Fruit fly (Drosophila melanogaster): ENCODE results near the gene yellow-c.

The yellow-c gene

DNA sequence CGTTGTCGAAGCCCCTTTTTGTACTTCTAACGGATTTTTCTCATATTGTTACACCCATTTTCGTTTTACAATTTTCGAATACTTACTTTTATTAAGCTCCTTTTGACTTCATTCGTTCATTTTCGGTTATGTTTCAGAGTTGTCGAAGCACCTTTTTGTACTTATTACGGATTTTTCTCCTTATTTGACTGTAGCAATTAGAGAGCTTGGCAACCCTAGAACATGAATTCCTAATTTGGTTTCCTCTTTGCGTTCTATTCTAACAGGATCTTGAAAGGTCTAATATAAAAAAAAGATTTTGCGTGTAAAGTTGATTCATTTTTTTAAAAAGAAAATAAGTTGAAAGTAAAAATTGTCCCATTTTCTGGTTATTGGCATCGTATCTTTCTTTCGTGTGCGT lies 26.9 kb downstream of the yellow-c start (continued):
- TF ChIP-seq p53 (GFP tag; optimal IDR thresholded peaks at IDR 0.05) (no peak), CG8290 (GFP tag; optimal IDR thresholded peaks at IDR 0.05) (peak; percentile 56), CG8290 (tag; optimal IDR thresholded peaks at IDR 0.05) (no peak), wek (GFP tag; optimal IDR thresholded peaks at IDR 0.05) (no peak)

DNA sequence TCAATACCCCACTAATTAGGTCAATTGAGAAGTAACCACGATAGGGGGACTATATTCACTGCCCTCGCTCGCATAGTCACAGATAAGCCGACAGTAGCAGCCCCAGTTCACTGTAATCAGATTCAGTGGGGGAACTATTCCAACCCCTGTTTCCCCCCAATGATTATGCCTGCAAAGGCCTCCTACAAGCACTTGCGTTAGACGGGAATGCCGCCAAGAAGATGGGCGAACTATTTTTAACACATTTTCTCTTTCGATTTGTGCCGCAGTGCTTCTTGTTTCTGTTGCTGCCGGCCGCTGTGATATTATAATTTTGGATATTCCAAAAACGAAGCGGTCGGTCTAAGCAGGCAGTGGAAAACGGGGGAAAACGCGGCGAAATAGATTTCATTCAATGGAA lies 30.5 kb downstream of the yellow-c start:
- TF ChIP-seq sug (tag; optimal IDR thresholded peaks at IDR 0.05) (peak; percentile 97), Dek (tag; optimal IDR thresholded peaks at IDR 0.05) (no peak), CG1024 (GFP tag; IDR thresholded peaks at IDR 0.05) (no peak), sd (tag; optimal IDR thresholded peaks at IDR 0.05) (peak; percentile 85), Med (GFP tag) (peak; percentile 74), pzg (GFP tag; optimal IDR thresholded peaks at IDR 0.05) (no peak), Adf1 (GFP tag; IDR thresholded peaks at IDR 0.05) (peak; percentile 22; the same call in 1 of the 2 replicates), aop (GFP tag; IDR thresholded peaks at IDR 0.05) (no peak), Dbx (GFP tag; IDR thresholded peaks at IDR 0.05) (0 out of 3 replicates have a peak, but pooled peaks have one; percentile 17), crp (GFP tag; optimal IDR thresholded peaks at IDR 0.05) (no peak), CG11093 (GFP tag; IDR thresholded peaks at IDR 0.05) (no peak), D19A (tag; optimal IDR thresholded peaks at IDR 0.05) (peak; percentile 12), CG2199 (GFP tag; IDR thresholded peaks at IDR 0.05) (peak; percentile 93), Xbp1 (GFP tag; optimal IDR thresholded peaks at IDR 0.05) (no peak), cwo (GFP tag; optimal IDR thresholded peaks at IDR 0.05) (peak; percentile 17), ash1 (GFP tag; optimal IDR thresholded peaks at IDR 0.05) (no peak), Doc3 (GFP tag; IDR thresholded peaks at IDR 0.05; ENCODE audit: partially characterized antibody) (0 out of 3 replicates have a peak, but pooled peaks have one; percentile 33), exex (tag; optimal IDR thresholded peaks at IDR 0.05) (peak; percentile 84), CG15011 (GFP tag; optimal IDR thresholded peaks at IDR 0.05) (no peak), unpg (GFP tag; optimal IDR thresholded peaks at IDR 0.05) (no peak), GATAe (GFP tag; conservative IDR thresholded peaks at IDR 0.05) (peak; percentile 88), CG11504 (tag; optimal IDR thresholded peaks at IDR 0.05) (no peak), CG10321 (GFP tag; IDR thresholded peaks at IDR 0.05) (no peak), klu (GFP tag; IDR thresholded peaks at IDR 0.05) (no peak), CG4404 (GFP tag; IDR thresholded peaks at IDR 0.05) (no peak), H15 (GFP tag; IDR thresholded peaks at IDR 0.05) (no peak), CG42726 (GFP tag; IDR thresholded peaks at IDR 0.05; ENCODE audit: partially characterized antibody) (0 out of 2 replicates have a peak, but pooled peaks have one; percentile 4), CG8290 (GFP tag; optimal IDR thresholded peaks at IDR 0.05) (no peak), CG8290 (tag; optimal IDR thresholded peaks at IDR 0.05) (peak in 1 of 2 experiments; percentile 22), ERR (GFP tag; optimal IDR thresholded peaks at IDR 0.05) (no peak), CG32772 (GFP tag; IDR thresholded peaks at IDR 0.05) (no peak), Nf-YB (GFP tag; optimal IDR thresholded peaks at IDR 0.05) (no peak), grau (tag; optimal IDR thresholded peaks at IDR 0.05) (no peak), CG4360 (GFP tag; IDR thresholded peaks at IDR 0.05) (no peak), CG34376 (GFP tag; optimal IDR thresholded peaks at IDR 0.05) (peak; percentile 34), CG7745 (tag; optimal IDR thresholded peaks at IDR 0.05) (peak; percentile 5), mirr (GFP tag; optimal IDR thresholded peaks at IDR 0.05) (peak; percentile 85), pros (GFP tag; optimal IDR thresholded peaks at IDR 0.05) (peak; percentile 26), lbe (GFP tag; optimal IDR thresholded peaks at IDR 0.05) (no peak), CG6689 (GFP tag; IDR thresholded peaks at IDR 0.05) (no peak), cad (GFP tag; optimal IDR thresholded peaks at IDR 0.05) (no peak), HmgZ (tag; optimal IDR thresholded peaks at IDR 0.05) (peak; percentile 56), jumu (GFP tag; optimal IDR thresholded peaks at IDR 0.05) (no peak), kay (GFP tag; optimal IDR thresholded peaks at IDR 0.05) (no peak), CG8359 (GFP tag; optimal IDR thresholded peaks at IDR 0.05; ENCODE audit: borderline replicate concordance) (no peak), stwl (tag; optimal IDR thresholded peaks at IDR 0.05) (no peak), Sin3A (optimal IDR thresholded peaks at IDR 0.05) (no peak), ab (GFP tag; optimal IDR thresholded peaks at IDR 0.05) (no peak)

All from whole organism, embryonic.